Fruit fly (Drosophila melanogaster): ENCODE measurements around the gene Rab1.

The Rab1 gene

dm6 chr3R:21296728-21297386 is 28.0 kb upstream of the Rab1 start:
- TF ChIP-seq sc (optimal IDR thresholded peaks at IDR 0.05) (no peak), sc (GFP tag; optimal IDR thresholded peaks at IDR 0.05) (no peak), CG43689 (GFP tag; IDR thresholded peaks at IDR 0.05) (no peak), Meics (GFP tag; optimal IDR thresholded peaks at IDR 0.05) (no peak), Atf3 (GFP tag; optimal IDR thresholded peaks at IDR 0.05) (no peak), lbe (GFP tag; optimal IDR thresholded peaks at IDR 0.05) (no peak), CG4617 (GFP tag; optimal IDR thresholded peaks at IDR 0.05; ENCODE audit: borderline replicate concordance) (no peak), CG11695 (GFP tag; IDR thresholded peaks at IDR 0.05) (no peak), rib (GFP tag; IDR thresholded peaks at IDR 0.05) (no peak), ken (GFP tag; IDR thresholded peaks at IDR 0.05) (no peak), cad (GFP tag; optimal IDR thresholded peaks at IDR 0.05) (no peak), CG12299 (tag; optimal IDR thresholded peaks at IDR 0.05) (no peak), Ssrp (tag; optimal IDR thresholded peaks at IDR 0.05) (peak; percentile 69), sob (GFP tag; IDR thresholded peaks at IDR 0.05) (no peak), CG6175 (GFP tag; IDR thresholded peaks at IDR 0.05) (no peak), Eip74EF (GFP tag; optimal IDR thresholded peaks at IDR 0.05) (no peak), Pdp1 (GFP tag; optimal IDR thresholded peaks at IDR 0.05) (peak in 1 of 2 experiments; percentile 99), toy (GFP tag; IDR thresholded peaks at IDR 0.05) (no peak)

dm6 chr3R:21296038-21296727 is 27.3 kb upstream of the Rab1 start:
- TF ChIP-seq CG14667 (GFP tag; IDR thresholded peaks at IDR 0.05) (no peak), CG33213 (GFP tag; optimal IDR thresholded peaks at IDR 0.05) (peak; percentile 25), zf30C (GFP tag; optimal IDR thresholded peaks at IDR 0.05) (no peak), CG17612 (GFP tag; IDR thresholded peaks at IDR 0.05) (no peak), psq (GFP tag; optimal IDR thresholded peaks at IDR 0.05) (peak; percentile 61), Gug (GFP tag; IDR thresholded peaks at IDR 0.05) (peak; percentile 67), CG16815 (GFP tag; optimal IDR thresholded peaks at IDR 0.05) (peak; percentile 75), CG7963 (GFP tag; IDR thresholded peaks at IDR 0.05; ENCODE audit: partially characterized antibody) (no peak), ranshi (GFP tag; IDR thresholded peaks at IDR 0.05) (no peak), kay (GFP tag; optimal IDR thresholded peaks at IDR 0.05) (peak; percentile 68), ind (GFP tag; optimal IDR thresholded peaks at IDR 0.05) (peak; percentile 90), Asciz (GFP tag; optimal IDR thresholded peaks at IDR 0.05) (peak; percentile 88), pita (GFP tag; optimal IDR thresholded peaks at IDR 0.05) (no peak), sd (tag; optimal IDR thresholded peaks at IDR 0.05) (peak; percentile 80), E2f1 (GFP tag; IDR thresholded peaks at IDR 0.05) (no peak), insv (GFP tag; optimal IDR thresholded peaks at IDR 0.05) (peak in 1 of 2 experiments; percentile 46), CG7556 (GFP tag; optimal IDR thresholded peaks at IDR 0.05) (peak; percentile 76), danr (GFP tag; IDR thresholded peaks at IDR 0.05) (no peak), CG4820 (GFP tag; optimal IDR thresholded peaks at IDR 0.05) (peak; percentile 59), Blimp-1 (GFP tag; optimal IDR thresholded peaks at IDR 0.05) (peak; percentile 84), CG13624 (GFP tag; optimal IDR thresholded peaks at IDR 0.05) (peak; percentile 71), onecut (GFP tag; IDR thresholded peaks at IDR 0.05) (peak; percentile 97), ci (GFP tag; IDR thresholded peaks at IDR 0.05) (no peak), Hmr (GFP tag; optimal IDR thresholded peaks at IDR 0.05) (peak; percentile 61), Nf-YB (GFP tag; optimal IDR thresholded peaks at IDR 0.05) (peak; percentile 78), Atf-2 (GFP tag; optimal IDR thresholded peaks at IDR 0.05) (peak; percentile 42), ATbp (GFP tag; optimal IDR thresholded peaks at IDR 0.05) (peak; percentile 56), CG34224 (GFP tag; IDR thresholded peaks at IDR 0.05; ENCODE audit: partially characterized antibody) (no peak), croc (GFP tag; conservative IDR thresholded peaks at IDR 0.05) (peak; percentile 41; the same call in 2 of the 3 replicates), Oaz (GFP tag; IDR thresholded peaks at IDR 0.05) (no peak), ewg (GFP tag; optimal IDR thresholded peaks at IDR 0.05) (peak; percentile 63)

Measured in whole organism, embryonic.